Worm (Caenorhabditis elegans): Measurements from ENCODE around the gene M04C3.2.

ce11 chrV:19436307-19436706, 12.4 kb downstream of the M04C3.2 start, which contains the start of gene C25F9.14:
- TF ChIP-seq him-1 (tag; optimal IDR thresholded peaks at IDR 0.05): no peak
- no peak for TF ChIP-seq W03F9.2 (tag; optimal IDR thresholded peaks at IDR 0.05)
- no peak for TF ChIP-seq dao-5 (tag; optimal IDR thresholded peaks at IDR 0.05)
